Worm (Caenorhabditis elegans) whole organism, midembryonic: Measurements from ENCODE around the gene dmd-9.
A peak's percentile ranks its signal among the peaks of the same experiment; 100 is the strongest.
"Not testable (repeated sequence)": the region's sequence is repeated elsewhere in the genome, so short reads cannot be mapped to it uniquely, and the experiment has no call there.

Experiments used
- T22C8.4 ChIP-seq: fragments of 200-800 bp; sonication (Bioruptor generic); IDR thresholded peaks from 2 replicates; pipeline ENCODE4 v1.3.6; 2022; ENCODE audit warnings: missing genetic modification characterization, missing compliant biosample characterization
- cog-1 ChIP-seq: sonication (generic microtip); optimal IDR thresholded peaks from 2 replicates; lab custom pipeline; 2016; ENCODE audit warnings: missing genetic modification characterization, missing compliant biosample characterization
- flt-1 ChIP-seq: fragments of 200-800 bp; sonication (Bioruptor generic); IDR thresholded peaks from 2 replicates; pipeline ENCODE4 v1.3.6; 2022; ENCODE audit warnings: missing genetic modification characterization, missing compliant biosample characterization
- klf-2 ChIP-seq: fragments of 200-800 bp; sonication (Bioruptor generic); conservative IDR thresholded peaks from 2 replicates; pipeline ENCODE4 v1.3.6; 2022; ENCODE audit warnings: missing genetic modification reagents, missing genetic modification characterization, missing compliant biosample characterization
- med-1 ChIP-seq: sonication (generic microtip); optimal IDR thresholded peaks from 2 replicates; lab custom pipeline; 2017; ENCODE audit warnings: missing genetic modification characterization, mild to moderate bottlenecking, missing compliant biosample characterization, antibody characterized with exemption, missing genetic modification reagents; ENCODE audit not compliant: insufficient read depth
- ref-1 ChIP-seq: fragments of 200-800 bp; sonication (Bioruptor generic); conservative IDR thresholded peaks from 2 replicates; pipeline ENCODE4 v1.3.6; 2022; ENCODE audit warnings: missing genetic modification reagents, missing genetic modification characterization, missing compliant biosample characterization
- tab-1 ChIP-seq: fragments of 200-800 bp; sonication (Bioruptor generic); IDR thresholded peaks from 2 replicates; pipeline ENCODE4 v1.3.6; 2022; ENCODE audit warnings: missing genetic modification characterization, missing compliant biosample characterization
- ztf-23 ChIP-seq: fragments of 200-800 bp; sonication (Bioruptor generic); IDR thresholded peaks from 2 replicates; pipeline ENCODE4 v1.3.6; 2022; ENCODE audit warnings: missing genetic modification reagents, missing genetic modification characterization, missing compliant biosample characterization
- ztf-29 ChIP-seq: fragments of 200-800 bp; sonication (Bioruptor generic); IDR thresholded peaks from 2 replicates; pipeline ENCODE4 v1.3.6; 2022; ENCODE audit warnings: missing genetic modification reagents, missing genetic modification characterization, missing compliant biosample characterization

Gene dmd-9

DNA sequence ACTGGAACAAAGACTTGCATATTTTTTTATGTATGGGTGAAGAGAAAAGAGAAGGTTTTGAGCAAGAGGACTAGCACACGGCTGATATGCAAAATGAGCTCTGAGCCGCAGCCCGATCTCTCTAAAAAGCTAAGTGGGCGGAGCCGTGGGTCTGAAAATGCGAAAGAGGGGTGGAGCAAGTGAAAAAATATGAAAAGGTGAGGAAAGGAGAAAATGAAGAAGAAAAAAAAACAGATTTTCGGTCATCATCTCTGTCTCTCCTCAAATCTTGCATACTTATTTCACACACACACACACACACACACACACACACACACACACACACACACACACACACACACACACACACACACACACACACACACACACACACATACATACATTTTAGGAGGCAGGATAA, at the start of gene dmd-9:
Gene dmd-9 (minus strand): TSS at position 101 of the 400 bp plus-strand sequence.
- TF ChIP-seq ref-1 (no peak), tab-1 (no peak), T22C8.4 (no peak), med-1 (GFP tag; lab: Kevin White, UChicago) (no peak), klf-2 (GFP tag; lab: Robert Waterston, UW) (no peak), ztf-29 (GFP tag; lab: Robert Waterston, UW) (no peak), flt-1 (GFP tag; lab: Robert Waterston, UW) (no peak), ztf-23 (GFP tag; lab: Robert Waterston, UW) (no peak), cog-1 (no peak)

ce11 chrIV:3303690-3304089, 49.3 kb upstream of the dmd-9 start, which contains the start of gene idpp-12:
idpp-12 (plus strand) TSS chrIV:3303990.
- TF ChIP-seq flt-1 (GFP tag; lab: Robert Waterston, UW); T22C8.4; klf-2 (GFP tag; lab: Robert Waterston, UW): not testable (repeated sequence)

DNA sequence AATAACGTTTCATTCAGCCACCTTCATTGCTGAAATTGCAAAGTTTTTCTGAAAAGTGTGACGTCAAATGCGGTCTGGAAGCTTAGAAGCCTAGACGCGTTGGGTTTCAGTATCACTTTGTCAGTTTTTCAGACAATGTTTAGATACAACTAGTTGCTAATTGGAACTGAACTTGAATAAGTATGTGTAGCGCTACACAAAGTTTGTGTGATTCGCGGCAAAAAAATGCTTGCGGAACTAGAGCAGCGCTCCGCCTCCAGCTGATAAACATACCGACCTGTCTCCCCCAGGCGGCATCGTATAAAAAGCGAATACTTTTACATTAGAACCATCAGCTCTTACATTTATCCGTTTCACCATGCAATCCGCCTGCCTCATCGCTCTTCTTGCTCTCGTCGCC, 47.7 kb upstream of the dmd-9 start, which contains the start of gene W08E12.4:
Gene W08E12.4 (plus strand): TSS at position 301 of the 400 bp plus-strand sequence.
- not testable (repeated sequence) for TF ChIP-seq cog-1; ztf-29 (GFP tag; lab: Robert Waterston, UW); ztf-23 (GFP tag; lab: Robert Waterston, UW)

DNA sequence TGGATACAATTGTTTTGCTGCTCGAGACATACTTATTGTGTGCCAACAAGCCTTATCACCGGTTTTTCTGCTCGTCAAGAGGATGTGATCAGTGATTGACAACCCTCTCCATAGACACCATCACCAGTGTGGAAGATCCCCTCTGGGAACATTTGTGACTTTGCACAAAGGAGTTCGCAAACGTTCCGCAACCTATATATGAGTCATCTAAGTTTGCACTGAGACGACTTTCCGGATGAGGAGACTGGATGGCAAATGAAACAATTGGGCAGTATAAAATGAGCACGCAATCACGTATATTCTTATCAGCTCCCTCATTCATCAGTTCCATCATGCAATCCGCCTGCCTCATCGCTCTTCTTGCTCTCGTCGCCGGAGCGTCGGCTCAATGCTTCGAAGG, 46.1 kb upstream of the dmd-9 start, which contains the start of gene W08E12.5:
Gene W08E12.5 (plus strand): TSS at position 301 of the 400 bp plus-strand sequence.
- no peak for TF ChIP-seq med-1 (GFP tag; lab: Kevin White, UChicago)

- no peak for TF ChIP-seq T22C8.4
- no peak for TF ChIP-seq ztf-23 (GFP tag; lab: Robert Waterston, UW)
- TF ChIP-seq med-1 (GFP tag; lab: Kevin White, UChicago), result no peak
- TF ChIP-seq ztf-29 (GFP tag; lab: Robert Waterston, UW), result no peak
- no peak for TF ChIP-seq flt-1 (GFP tag; lab: Robert Waterston, UW)
- no peak for TF ChIP-seq klf-2 (GFP tag; lab: Robert Waterston, UW)
- TF ChIP-seq ref-1, result no peak
- TF ChIP-seq cog-1, result no peak
- no peak for TF ChIP-seq tab-1
Observed at ce11 chrIV:3299229-3299628, 44.9 kb upstream of the dmd-9 start.

- TF ChIP-seq T22C8.4 (no peak), ztf-29 (GFP tag; lab: Robert Waterston, UW) (no peak), med-1 (GFP tag; lab: Kevin White, UChicago) (no peak), ref-1 (no peak), flt-1 (GFP tag; lab: Robert Waterston, UW) (no peak), ztf-23 (GFP tag; lab: Robert Waterston, UW) (no peak), tab-1 (no peak), cog-1 (no peak), klf-2 (GFP tag; lab: Robert Waterston, UW) (no peak)
Observed at ce11 chrIV:3298300-3298699, 44.0 kb upstream of the dmd-9 start, which contains the start of gene W08E12.6. W08E12.6 (plus strand) TSS chrIV:3298600.

- TF ChIP-seq cog-1, result no peak
- no peak for TF ChIP-seq klf-2 (GFP tag; lab: Robert Waterston, UW)
- no peak for TF ChIP-seq flt-1 (GFP tag; lab: Robert Waterston, UW)
- TF ChIP-seq ref-1, result no peak
- TF ChIP-seq med-1 (GFP tag; lab: Kevin White, UChicago), result no peak
- TF ChIP-seq tab-1, result no peak
- no peak for TF ChIP-seq ztf-23 (GFP tag; lab: Robert Waterston, UW)
- no peak for TF ChIP-seq T22C8.4
- TF ChIP-seq ztf-29 (GFP tag; lab: Robert Waterston, UW), result no peak
Observed at ce11 chrIV:3296578-3297549, 42.5 kb upstream of the dmd-9 start.

DNA sequence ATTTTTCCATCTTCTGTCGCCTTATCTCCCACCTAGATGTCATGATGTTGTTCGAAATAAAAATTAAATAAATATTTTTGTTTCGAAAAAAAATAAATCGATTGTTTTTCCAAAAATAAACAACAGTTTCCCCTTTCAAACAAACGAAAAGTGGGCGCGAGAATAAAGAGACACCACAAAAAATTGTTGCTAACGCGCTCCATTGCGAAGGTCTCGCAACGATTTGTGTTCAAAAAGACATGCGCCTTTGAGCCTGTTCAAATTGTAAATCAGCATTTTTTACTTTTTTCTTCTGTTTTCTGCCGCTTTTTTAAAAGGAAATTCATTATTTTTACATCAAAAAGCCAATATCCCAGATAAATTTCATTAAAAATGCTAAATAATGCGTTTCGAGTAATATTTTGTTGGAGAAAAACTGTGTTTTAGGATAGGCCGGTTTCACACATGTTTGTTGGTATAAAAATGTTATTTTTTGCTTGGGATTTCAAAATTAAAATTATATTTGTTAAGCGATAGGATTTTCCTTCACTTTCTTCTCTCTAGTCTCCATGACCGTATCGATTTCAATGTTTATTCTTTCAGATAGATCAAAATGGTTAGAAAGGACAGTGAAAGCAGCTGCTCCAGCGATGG, 40.3 kb upstream of the dmd-9 start, which contains the start of gene W08E12.7:
Gene W08E12.7 (plus strand): TSS at position 583 of the 633 bp plus-strand sequence.
- TF ChIP-seq klf-2 (GFP tag; lab: Robert Waterston, UW) (peak; percentile 60; the same call in 1 of the 2 replicates), flt-1 (GFP tag; lab: Robert Waterston, UW) (peak; percentile 77), cog-1 (peak; percentile 91), tab-1 (no peak), T22C8.4 (no peak), ztf-23 (GFP tag; lab: Robert Waterston, UW) (peak; percentile 67)

DNA sequence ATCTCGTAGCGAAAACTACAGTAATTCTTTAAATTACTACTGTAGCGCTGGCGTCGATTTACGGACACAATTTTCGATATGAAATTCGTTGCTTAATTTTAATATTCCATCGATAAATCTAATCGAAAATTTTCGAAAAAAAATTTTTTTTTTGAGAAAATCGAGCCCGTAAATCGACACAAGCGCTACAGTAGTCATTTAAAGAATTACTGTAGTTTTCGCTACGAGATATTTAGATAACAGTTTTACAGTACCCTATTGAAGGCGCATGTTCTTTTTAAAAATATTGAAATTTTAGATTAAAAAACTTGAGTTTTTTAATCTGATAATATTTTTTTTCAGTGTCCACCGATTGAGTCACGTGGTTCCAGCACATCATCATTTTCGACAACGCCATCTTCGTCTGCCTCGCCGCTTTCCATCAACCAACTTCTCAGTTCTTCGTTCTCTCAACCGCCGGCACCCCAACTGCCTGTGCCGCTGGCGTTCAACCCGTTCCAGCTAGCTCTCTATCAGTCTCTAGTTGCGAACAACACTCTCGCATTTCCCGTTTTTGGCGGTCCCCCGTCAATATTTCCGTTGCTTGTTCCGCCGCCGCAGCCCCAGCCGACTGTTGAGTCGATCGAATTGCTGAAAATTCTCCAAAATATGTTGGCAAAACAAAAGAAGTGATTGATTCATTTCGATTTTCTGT, 39.6 kb upstream of the dmd-9 start:
- TF ChIP-seq klf-2 (GFP tag; lab: Robert Waterston, UW) (no peak), T22C8.4 (no peak), ref-1 (no peak), tab-1 (no peak), cog-1 (no peak), ztf-23 (GFP tag; lab: Robert Waterston, UW) (no peak), med-1 (GFP tag; lab: Kevin White, UChicago) (no peak), flt-1 (GFP tag; lab: Robert Waterston, UW) (no peak), ztf-29 (GFP tag; lab: Robert Waterston, UW) (no peak)
